Worm (Caenorhabditis elegans) whole organism, mixed stage, embryonic: ENCODE results near the gene ZK354.6.

Source experiments
- blmp-1 ChIP-seq: fragments of 150-350 bp; optimal IDR thresholded peaks from 2 replicates; lab custom pipeline; 2014; ENCODE audit warnings: missing biosample characterization, missing genetic modification characterization
- ces-1 ChIP-seq: fragments of 150-350 bp; optimal IDR thresholded peaks from 2 replicates; lab custom pipeline; 2014; ENCODE audit warnings: missing biosample characterization, missing genetic modification reagents, missing genetic modification characterization
- flh-1 ChIP-seq: fragments of 200-800 bp; sonication (Bioruptor generic); optimal IDR thresholded peaks from 2 replicates; lab custom pipeline; 2018; ENCODE audit warnings: mild to moderate bottlenecking, missing genetic modification characterization, moderate library complexity, missing compliant biosample characterization

DNA sequence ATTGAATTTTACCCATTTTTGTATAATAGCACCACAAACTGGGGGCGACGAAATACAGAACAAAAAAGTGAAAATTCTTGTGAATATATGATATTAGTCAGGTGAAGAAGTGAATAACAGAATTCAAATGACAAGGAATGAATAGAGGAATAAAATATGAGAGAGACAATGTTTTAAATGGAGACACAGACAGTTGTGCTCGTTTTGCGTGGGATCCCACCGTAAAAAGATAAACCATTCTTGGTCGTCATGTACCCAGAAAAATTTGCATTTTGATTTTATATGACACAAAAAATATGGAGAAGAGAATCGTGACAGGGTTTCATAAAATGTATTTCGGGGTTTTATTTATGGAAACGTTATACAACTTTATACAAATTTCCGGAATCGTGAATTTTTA is 19.6 kb downstream of the ZK354.6 start, which contains the start of gene F36H12.17:
- no peak for TF ChIP-seq ces-1 (GFP tag; lab: Kevin White, UChicago)
- TF ChIP-seq blmp-1 (tag; lab: Kevin White, UChicago): no peak
- TF ChIP-seq flh-1 (GFP tag; lab: Kevin White, UChicago): no peak
